Worm (Caenorhabditis elegans): Measurements from ENCODE around the gene K07D4.2.

DNA sequence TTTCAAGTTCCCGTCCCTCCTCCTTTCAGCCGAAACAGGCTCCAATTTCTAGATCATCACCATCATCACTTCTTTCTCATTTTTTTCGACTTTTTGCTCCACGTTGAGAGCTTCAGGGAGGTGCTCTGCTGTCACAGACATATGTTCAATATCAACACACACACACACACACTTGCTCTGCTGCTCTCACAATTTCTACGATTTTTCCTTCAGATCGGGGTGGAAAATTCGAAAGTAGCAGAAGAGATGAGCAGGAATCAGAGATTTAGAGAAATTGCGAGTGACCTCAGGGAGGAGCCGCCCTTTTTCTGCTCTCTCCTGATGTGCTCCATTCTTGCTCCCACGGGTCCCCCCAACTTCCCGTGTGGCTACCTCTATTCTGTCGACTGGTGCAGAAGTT is 6.8 kb downstream of the K07D4.2 start, which contains the start of gene pqn-48:
- TF ChIP-seq pha-4 (tag; optimal IDR thresholded peaks at IDR 0.05): no peak
- no peak for TF ChIP-seq elt-2 (tag; optimal IDR thresholded peaks at IDR 0.05)
- TF ChIP-seq unc-86 (tag; optimal IDR thresholded peaks at IDR 0.05): no peak
- TF ChIP-seq lin-11 (tag; optimal IDR thresholded peaks at IDR 0.05): no peak
- no peak for TF ChIP-seq madf-2 (tag; optimal IDR thresholded peaks at IDR 0.05)
- TF ChIP-seq K02D7.2 (tag; optimal IDR thresholded peaks at IDR 0.05): no peak
- TF ChIP-seq hlh-8 (tag; optimal IDR thresholded peaks at IDR 0.05): no peak
- no peak for TF ChIP-seq pag-3 (tag; optimal IDR thresholded peaks at IDR 0.05; ENCODE audit: borderline replicate concordance)
- no peak for TF ChIP-seq ama-1 (optimal IDR thresholded peaks at IDR 0.05)
- TF ChIP-seq hlh-6 (tag; optimal IDR thresholded peaks at IDR 0.05): no peak
- no peak for TF ChIP-seq sox-4 (tag; optimal IDR thresholded peaks at IDR 0.05)
- TF ChIP-seq zip-5 (tag; optimal IDR thresholded peaks at IDR 0.05): no peak

Measured in whole organism, late embryonic.